Worm (Caenorhabditis elegans) whole organism, young adult: Measurements from ENCODE around the gene maoc-1.
"Not testable (repeated sequence)": the region's sequence is repeated elsewhere in the genome, so short reads cannot be mapped to it uniquely, and the experiment has no call there.

ENCODE experiments used
- B0261.1 ChIP-seq: sonication (generic microtip); optimal IDR thresholded peaks from 2 replicates; lab custom pipeline; 2016; ENCODE audit warnings: mild to moderate bottlenecking, missing genetic modification characterization, moderate library complexity, missing compliant biosample characterization
- T07F8.4 ChIP-seq: sonication (generic microtip); optimal IDR thresholded peaks from 2 replicates; lab custom pipeline; 2016; ENCODE audit warnings: mild to moderate bottlenecking, missing genetic modification characterization, moderate library complexity, missing compliant biosample characterization
- ama-1 ChIP-seq, 3 experiments: fragments of 150-350 bp in 1 of 3; sonication (generic microtip) in 2 of 3; optimal IDR thresholded peaks; 2 replicates each; lab custom pipeline; 2014 to 2018; ENCODE audit warnings: missing biosample characterization in 2 of 3, missing genetic modification characterization in 2 of 3, missing genetic modification reagents in 2 of 3
- ets-4 ChIP-seq: fragments of 200-800 bp; sonication (Bioruptor generic); optimal IDR thresholded peaks from 2 replicates; lab custom pipeline; 2018; ENCODE audit warnings: mild to moderate bottlenecking, missing genetic modification characterization, missing compliant biosample characterization
- pha-4 ChIP-seq: fragments of 150-350 bp; sonication (generic microtip); optimal IDR thresholded peaks from 2 replicates; lab custom pipeline; 2014; ENCODE audit warnings: missing biosample characterization, missing genetic modification reagents, missing genetic modification characterization
- ztf-18 ChIP-seq: sonication (generic microtip); optimal IDR thresholded peaks from 2 replicates; lab custom pipeline; 2016; ENCODE audit warnings: missing genotype, mild to moderate bottlenecking, missing genetic modification characterization, missing compliant biosample characterization
- ztf-25 ChIP-seq: fragments of 200-800 bp; sonication (Bioruptor generic); IDR thresholded peaks from 2 replicates; pipeline ENCODE4 v1.3.6; 2022; ENCODE audit warnings: missing genetic modification reagents, missing genetic modification characterization, missing compliant biosample characterization

ce11 chrII:7153095-7153494 is 43.0 kb upstream of the maoc-1 start:
- TF ChIP-seq ama-1 (optimal IDR thresholded peaks at IDR 0.05; lab: Kevin White, UChicago); ama-1 (GFP tag; optimal IDR thresholded peaks at IDR 0.05; lab: Kevin White, UChicago); T07F8.4 (tag; lab: Kevin White, UChicago); ztf-18 (tag; lab: Kevin White, UChicago); pha-4 (tag; lab: Kevin White, UChicago); ets-4 (GFP tag; lab: Kevin White, UChicago); ztf-25 (GFP tag; lab: Robert Waterston, UW); B0261.1 (tag; lab: Kevin White, UChicago): not testable (repeated sequence)
